Worm (Caenorhabditis elegans) whole organism, dauer: ENCODE results near the gene H37A05.4.

Source experiments
- unc-62 ChIP-seq: sonication (generic microtip); optimal IDR thresholded peaks from 2 replicates; lab custom pipeline; 2017; ENCODE audit warnings: missing biosample characterization, missing genetic modification reagents, missing genetic modification characterization

H37A05.4 gene

DNA sequence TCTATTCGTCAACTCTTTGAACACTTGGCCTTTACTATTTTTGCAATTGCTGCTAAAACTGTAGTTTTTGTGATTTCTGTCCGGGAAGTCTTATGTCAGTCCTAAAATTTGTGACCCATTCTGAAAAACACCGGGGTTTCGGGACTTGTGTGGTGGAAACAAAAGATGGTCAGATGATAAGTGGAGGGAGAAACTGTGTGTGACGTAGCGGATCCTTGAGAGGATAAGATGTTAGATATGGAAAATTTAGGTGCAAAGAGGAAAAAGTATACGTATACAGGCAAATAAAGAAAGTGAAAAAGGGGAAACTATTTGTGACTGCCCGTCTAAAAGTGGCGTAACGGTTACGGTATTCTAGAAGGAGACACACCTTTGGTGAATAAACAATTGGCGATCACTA is 13.2 kb downstream of the H37A05.4 start:
- TF ChIP-seq unc-62 (GFP tag; lab: Kevin White, UChicago): no peak

DNA sequence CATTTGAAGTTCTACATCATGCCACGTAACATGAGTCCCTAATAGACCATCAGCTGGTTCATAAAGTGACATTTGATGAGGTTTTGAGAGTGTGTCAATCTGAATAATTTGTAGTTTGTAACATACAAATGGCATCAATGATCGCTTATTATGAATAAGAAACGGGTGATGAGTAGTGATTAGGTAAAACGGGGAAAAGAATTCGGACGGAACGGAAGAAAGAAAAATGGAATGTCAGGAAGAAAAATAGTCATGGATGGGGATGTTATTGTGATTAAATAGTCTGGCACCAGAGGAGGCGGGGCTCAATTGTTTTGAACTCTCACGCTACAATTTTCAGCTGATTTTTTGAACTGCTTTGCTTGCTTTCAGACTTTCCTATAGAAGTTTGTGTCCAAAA is 15.4 kb downstream of the H37A05.4 start, which contains the start of gene H37A05.2:
H37A05.2 (minus strand) TSS at position 101 of the 400 bp plus-strand sequence.
- TF ChIP-seq unc-62 (GFP tag; lab: Kevin White, UChicago): no peak

DNA sequence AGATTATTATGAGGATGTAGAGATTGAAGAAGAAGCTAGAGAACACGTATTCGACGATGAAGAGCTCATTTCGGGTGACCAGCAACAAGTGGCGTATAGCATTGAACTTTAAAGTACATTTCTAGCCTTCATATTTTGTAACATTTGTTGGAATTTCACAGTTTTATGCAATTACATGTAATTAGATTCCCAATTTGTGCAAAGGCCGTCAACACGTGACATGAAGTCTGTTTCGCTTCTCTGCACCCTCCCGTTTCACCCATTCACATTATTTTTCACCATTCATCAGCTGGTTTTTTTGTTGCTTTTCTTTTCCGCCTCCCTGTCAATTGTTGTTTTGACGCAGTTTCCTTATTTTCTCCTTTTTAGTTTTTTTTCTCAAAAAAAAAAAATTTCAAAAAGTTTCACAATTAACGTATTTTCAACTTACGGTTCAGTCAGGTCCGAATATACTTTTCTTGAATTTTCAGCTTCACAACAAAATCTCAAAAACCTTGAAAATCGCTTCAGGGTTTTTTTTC is 22.4 kb downstream of the H37A05.4 start, which contains the start of gene sde-2:
sde-2 (plus strand) TSS at position 471 of the 521 bp plus-strand sequence.
- TF ChIP-seq unc-62 (GFP tag; lab: Kevin White, UChicago): no peak

DNA sequence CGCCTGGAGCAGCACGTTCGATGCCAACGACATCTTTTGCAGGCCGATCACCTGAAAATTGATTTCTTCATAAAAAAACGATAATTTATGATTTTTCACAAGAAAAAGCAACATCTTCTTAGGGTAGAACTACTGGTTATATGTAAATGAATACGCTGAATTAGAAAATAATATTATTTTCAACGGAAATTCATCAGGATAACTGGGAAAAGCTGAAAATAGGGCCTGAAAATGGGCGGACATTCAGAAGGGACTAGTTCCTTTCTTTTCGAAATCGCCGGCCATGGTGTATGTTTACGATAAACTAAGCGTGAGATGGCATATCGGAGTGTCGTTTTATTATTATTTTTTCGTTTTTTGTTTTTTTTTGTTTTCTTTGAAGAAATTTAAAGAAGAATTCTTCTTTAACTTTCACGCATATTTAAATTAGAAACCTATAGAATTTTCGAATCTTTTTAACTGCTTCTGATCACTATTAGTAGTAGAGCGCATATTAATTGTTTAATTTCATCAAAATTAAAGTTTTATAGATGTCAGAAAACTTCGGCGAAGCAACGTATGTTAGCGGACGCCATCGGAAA is 24.0 kb downstream of the H37A05.4 start, which contains the start of the genes nduv-2 and F53F4.12:
nduv-2 (minus strand) TSS at position 51 of the 581 bp plus-strand sequence.
F53F4.12 (plus strand) TSS at position 531 of the 581 bp plus-strand sequence.
- TF ChIP-seq unc-62 (GFP tag; lab: Kevin White, UChicago): no peak

DNA sequence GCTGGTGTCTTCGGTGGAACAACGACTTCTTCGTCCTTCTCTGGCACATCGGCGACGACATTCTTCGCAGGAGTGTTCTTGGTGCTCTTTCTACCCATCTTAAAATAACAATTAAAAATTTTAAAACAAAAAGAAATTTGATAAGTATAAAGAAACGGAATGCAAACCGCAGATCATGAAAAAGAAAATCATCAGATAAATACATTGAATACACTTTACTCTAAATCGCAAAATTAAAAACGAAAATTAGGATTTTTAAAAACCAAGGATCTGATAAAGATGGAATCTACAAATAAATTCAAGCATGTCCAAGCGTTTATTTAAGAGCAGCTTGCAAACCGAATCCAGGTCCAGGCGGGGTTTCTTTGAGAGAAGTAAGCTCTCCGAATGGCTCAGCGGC is 25.2 kb downstream of the H37A05.4 start, which contains the start of gene F53F4.11:
F53F4.11 (minus strand) TSS at position 101 of the 400 bp plus-strand sequence.
- no peak for TF ChIP-seq unc-62 (GFP tag; lab: Kevin White, UChicago)

DNA sequence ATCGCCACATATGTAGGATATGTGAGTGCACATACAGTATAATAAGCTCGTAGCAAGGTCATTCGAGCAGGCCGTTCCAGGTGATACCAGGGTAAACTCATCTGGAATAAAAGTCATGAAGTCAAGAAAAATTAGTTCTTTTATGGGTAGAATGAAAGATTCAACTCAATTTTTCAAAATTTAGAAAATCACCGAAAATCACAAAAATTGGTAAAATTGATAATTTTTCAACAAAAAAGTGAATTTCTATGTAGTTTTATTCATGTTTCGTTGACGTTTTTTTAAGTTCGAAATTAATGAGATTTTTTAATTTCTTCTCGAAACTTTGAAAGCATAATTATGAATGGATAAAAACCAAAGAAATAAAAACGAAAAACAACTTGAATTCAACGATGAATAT is 27.9 kb downstream of the H37A05.4 start, which contains the start of gene F53F4.16:
F53F4.16 (minus strand) TSS at position 101 of the 400 bp plus-strand sequence.
- TF ChIP-seq unc-62 (GFP tag; lab: Kevin White, UChicago): no peak

DNA sequence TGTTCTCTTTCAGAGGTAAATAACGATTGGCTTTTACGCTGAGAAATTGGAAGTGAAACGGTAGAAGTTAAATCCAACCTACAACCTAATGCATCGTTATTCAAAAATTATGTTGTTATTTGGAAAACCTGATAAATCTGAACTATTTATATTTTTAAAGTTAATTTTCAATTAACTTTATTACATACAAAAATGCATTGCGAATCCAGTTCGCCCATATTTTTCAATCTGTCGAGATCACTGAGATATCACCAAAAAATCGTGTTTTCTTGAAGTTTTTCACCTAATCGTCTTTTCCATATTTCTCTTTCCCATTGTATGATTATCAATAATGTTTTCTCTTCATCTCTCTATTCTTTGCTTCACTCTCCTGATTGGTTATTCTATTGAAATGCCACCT is 28.9 kb downstream of the H37A05.4 start, which contains the start of gene F53F4.15:
F53F4.15 (plus strand) TSS at position 301 of the 400 bp plus-strand sequence.
- no peak for TF ChIP-seq unc-62 (GFP tag; lab: Kevin White, UChicago)

DNA sequence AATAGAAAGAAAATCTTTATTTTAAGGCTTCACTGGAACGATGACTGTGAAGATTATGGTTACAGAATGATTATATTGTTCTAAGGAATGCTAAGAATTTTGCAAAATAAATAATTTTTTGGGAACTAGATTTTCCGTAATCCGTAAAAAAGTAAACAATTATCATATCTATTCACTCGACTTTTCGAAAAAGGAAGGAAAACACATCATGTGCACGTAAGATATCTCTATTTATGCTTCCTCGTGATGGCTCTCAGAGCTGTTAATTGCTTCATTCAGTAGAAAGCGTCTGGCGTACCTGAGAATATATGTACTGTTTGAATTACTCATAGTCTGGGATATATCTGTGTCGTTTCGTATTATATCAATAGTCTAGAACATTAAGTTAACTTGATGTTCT is 29.8 kb downstream of the H37A05.4 start, which contains the start of gene srd-11:
srd-11 (minus strand) TSS at position 101 of the 400 bp plus-strand sequence.
- TF ChIP-seq unc-62 (GFP tag; lab: Kevin White, UChicago): no peak

DNA sequence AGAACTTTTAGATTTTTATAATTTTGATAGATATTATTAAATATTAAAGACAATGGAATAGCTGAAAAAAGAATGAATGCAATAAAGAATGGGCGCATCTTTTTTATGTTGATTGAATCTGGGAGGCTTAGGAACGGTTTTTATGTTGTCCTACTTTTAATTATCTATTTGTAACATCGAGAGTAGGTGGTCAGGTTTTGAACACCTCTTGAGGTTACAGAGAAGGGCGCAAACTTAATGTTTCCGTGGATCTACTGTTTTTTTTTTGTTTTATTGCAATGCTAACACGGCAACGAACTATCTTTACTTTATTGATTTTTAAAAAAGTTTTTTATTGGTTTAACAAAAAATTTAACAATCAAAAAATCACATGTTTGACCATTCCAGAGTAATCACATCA is 35.7 kb downstream of the H37A05.4 start, which contains the start of gene F53F4.7:
F53F4.7 (minus strand) TSS at position 101 of the 400 bp plus-strand sequence.
- no peak for TF ChIP-seq unc-62 (GFP tag; lab: Kevin White, UChicago)

DNA sequence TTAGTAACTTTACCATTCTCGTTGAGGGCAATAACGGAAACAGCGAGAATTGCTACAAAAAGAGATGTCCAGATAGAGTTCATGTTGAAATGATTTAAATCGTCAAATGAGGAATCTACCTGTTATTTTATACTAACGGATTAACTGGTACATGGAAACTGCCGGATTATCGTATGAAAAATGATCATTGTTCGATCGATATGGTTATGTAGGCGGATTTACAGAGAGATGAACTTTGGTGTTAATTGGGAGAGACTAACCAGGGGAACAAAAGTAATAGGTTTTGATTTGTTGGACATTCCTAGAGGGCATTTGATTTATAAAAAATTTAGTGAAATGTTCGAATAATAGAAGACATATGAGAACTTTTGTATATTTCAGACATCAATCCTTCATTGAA is 37.8 kb downstream of the H37A05.4 start, which contains the start of gene spig-9:
spig-9 (minus strand) TSS at position 101 of the 400 bp plus-strand sequence.
- TF ChIP-seq unc-62 (GFP tag; lab: Kevin White, UChicago): no peak

DNA sequence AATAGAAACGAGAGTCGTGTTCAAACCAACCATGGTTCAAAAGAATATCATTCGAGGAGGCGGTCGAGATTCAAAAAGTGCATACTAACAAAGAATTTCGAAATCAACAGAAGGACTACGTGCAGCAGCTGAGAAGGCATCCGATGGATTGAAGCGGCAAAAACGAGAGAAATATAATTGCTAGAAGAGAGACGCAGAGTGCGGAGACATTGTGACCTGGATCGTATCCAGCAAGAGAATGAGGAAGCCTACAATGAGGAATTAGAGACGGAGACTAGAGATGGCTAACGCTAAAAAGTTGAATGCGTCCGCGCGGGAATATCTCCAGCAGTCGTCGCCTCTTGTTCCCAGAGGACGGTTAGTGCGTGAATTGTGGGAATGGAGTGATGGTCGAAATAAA is 39.8 kb downstream of the H37A05.4 start:
- TF ChIP-seq unc-62 (GFP tag; lab: Kevin White, UChicago): no peak

DNA sequence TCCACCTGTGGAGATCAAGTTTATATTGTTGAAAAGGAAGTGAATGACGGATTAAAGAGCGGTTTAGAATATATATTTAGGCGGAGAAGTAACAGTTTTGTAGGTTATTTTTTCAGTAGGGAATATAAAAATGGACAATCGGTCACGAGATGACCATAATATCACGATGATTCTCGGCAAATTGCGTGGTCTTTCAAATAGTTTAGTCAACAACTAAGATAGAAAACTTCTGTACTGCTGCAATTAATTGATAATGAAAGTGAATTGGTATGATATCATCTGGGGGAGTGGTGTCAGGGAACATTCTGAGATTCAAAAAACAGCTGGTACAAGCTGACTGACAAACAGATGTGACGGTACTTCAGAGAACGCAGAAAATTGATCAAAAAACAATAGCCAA is 41.1 kb downstream of the H37A05.4 start:
- no peak for TF ChIP-seq unc-62 (GFP tag; lab: Kevin White, UChicago)

DNA sequence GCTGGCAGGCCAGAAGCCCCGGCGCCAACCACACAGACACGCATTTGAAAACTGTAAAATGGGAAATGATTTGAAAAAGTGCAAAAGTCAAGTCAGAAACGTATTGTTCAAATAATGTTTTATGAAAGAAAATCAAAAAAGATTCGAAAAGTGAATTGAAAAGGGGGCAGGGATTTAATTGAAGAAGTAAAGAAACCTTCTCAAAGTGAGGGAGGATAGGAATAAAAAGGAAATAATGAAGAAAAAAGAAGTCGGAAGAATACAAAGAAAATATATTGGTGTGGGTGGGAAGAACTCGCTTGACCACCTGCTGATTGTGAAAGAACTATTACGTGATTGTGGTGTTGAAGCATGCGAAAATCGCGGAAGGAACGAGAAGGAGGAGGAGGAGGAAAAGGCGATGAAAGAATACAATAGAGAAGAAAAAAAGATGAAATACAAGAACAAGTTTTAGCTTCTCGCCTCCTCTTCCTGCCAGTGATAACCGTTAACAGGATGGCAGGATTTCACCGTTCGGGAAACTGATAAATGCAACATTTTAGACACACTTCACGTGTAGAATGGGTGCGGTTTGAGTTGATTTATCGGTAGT is 42.8 kb downstream of the H37A05.4 start, which contains the start of gene fmo-4:
fmo-4 (minus strand) TSS at position 51 of the 592 bp plus-strand sequence.
- no peak for TF ChIP-seq unc-62 (GFP tag; lab: Kevin White, UChicago)

DNA sequence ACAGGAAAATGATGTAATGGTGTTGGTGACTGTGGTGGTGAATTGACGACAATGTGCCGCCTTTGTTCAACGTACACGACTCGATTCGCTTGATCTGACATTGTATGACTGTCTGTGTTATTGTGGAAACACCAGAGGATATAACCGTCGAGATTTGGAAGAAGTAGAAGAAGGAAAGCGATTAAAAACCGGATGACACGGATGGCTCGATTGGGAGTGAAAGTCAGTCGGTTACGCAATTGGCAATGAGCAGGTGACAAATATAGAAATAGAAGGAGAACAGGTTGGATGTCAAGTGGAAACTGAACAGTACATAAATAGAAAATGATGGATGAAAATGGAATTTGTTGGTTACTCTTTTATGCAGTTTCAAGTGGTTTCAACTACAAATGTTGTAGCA is 48.7 kb downstream of the H37A05.4 start, which contains the start of gene rdy-2:
rdy-2 (minus strand) TSS at position 101 of the 400 bp plus-strand sequence.
- no peak for TF ChIP-seq unc-62 (GFP tag; lab: Kevin White, UChicago)

DNA sequence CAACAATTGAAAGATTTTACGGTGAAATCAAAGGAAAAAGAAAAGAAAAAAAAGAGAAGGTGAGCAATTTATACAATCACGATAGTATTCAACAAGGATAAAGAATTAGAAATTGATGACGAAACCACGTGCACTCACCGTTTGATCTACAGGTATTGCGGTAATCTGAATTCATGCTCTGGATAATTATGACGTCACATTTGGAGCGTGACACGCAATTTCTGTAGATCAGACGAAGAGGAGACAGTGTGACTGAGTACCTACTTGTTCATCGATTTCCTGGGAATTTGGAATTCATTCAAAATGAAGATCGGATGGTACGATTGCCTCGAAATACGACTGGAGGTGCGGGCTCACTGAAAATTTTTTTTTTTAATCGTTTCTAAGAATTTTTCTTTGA is 51.2 kb downstream of the H37A05.4 start:
- TF ChIP-seq unc-62 (GFP tag; lab: Kevin White, UChicago): no peak
